Worm (Caenorhabditis elegans): ENCODE data around the gene T23B5.6.
A peak's percentile ranks its signal among the peaks of the same experiment; 100 is the strongest.

The T23B5.6 gene

ce11 chrIV:12653094-12653493 lies 23.9 kb downstream of the T23B5.6 start, which contains the start of the genes wdfy-3 and C26H9A.4:
Gene wdfy-3, plus strand, starts transcription at chrIV:12653401.
Gene C26H9A.4, plus strand, starts transcription at chrIV:12653410.
- TF ChIP-seq nhr-10 (tag; optimal IDR thresholded peaks at IDR 0.05) (no peak), C34F6.9 (tag; optimal IDR thresholded peaks at IDR 0.05) (peak; percentile 18), unc-55 (GFP tag; optimal IDR thresholded peaks at IDR 0.05) (peak; percentile 25)

- TF ChIP-seq F13H6.1 (tag; optimal IDR thresholded peaks at IDR 0.05): peak; percentile 25
- peak; percentile 9 for TF ChIP-seq fos-1 (tag; optimal IDR thresholded peaks at IDR 0.05)
- TF ChIP-seq nhr-6 (tag; optimal IDR thresholded peaks at IDR 0.05): peak; percentile 57
- no peak for TF ChIP-seq mab-5 (tag; optimal IDR thresholded peaks at IDR 0.05)
- TF ChIP-seq ama-1 (optimal IDR thresholded peaks at IDR 0.05): no peak
- peak; percentile 69 for TF ChIP-seq crh-2 (tag; optimal IDR thresholded peaks at IDR 0.05)
- no peak for TF ChIP-seq ceh-16 (tag; optimal IDR thresholded peaks at IDR 0.05)
- TF ChIP-seq mbf-1 (tag; optimal IDR thresholded peaks at IDR 0.05): no peak
- peak in 1 of 2 experiments; percentile 61 for TF ChIP-seq mdl-1 (tag; optimal IDR thresholded peaks at IDR 0.05)
- peak; percentile 76 for TF ChIP-seq sma-9 (GFP tag; optimal IDR thresholded peaks at IDR 0.05)
- no peak for TF ChIP-seq sma-9 (tag; optimal IDR thresholded peaks at IDR 0.05)
- no peak for TF ChIP-seq blmp-1 (tag; optimal IDR thresholded peaks at IDR 0.05; ENCODE audit: insufficient read depth)
- peak; percentile 55 to 73 for TF ChIP-seq lsy-2 (tag; optimal IDR thresholded peaks at IDR 0.05)
- no peak for TF ChIP-seq nhr-10 (tag; optimal IDR thresholded peaks at IDR 0.05)
- no peak for TF ChIP-seq ztf-4 (tag; optimal IDR thresholded peaks at IDR 0.05)
- TF ChIP-seq unc-39 (tag; optimal IDR thresholded peaks at IDR 0.05): no peak
- no peak for TF ChIP-seq lin-11 (tag; optimal IDR thresholded peaks at IDR 0.05)
- TF ChIP-seq zag-1 (tag; optimal IDR thresholded peaks at IDR 0.05): peak; percentile 69
- TF ChIP-seq egl-27 (tag; optimal IDR thresholded peaks at IDR 0.05): peak; percentile 41
- peak; percentile 97 for TF ChIP-seq unc-55 (GFP tag; optimal IDR thresholded peaks at IDR 0.05)
- TF ChIP-seq lin-13 (GFP tag; optimal IDR thresholded peaks at IDR 0.05): peak; percentile 49
- TF ChIP-seq nhr-129 (tag; optimal IDR thresholded peaks at IDR 0.05): peak; percentile 58
- TF ChIP-seq sem-4 (tag; optimal IDR thresholded peaks at IDR 0.05): peak; percentile 38
- TF ChIP-seq C34F6.9 (tag; optimal IDR thresholded peaks at IDR 0.05): peak; percentile 94
- no peak for TF ChIP-seq alr-1 (tag; optimal IDR thresholded peaks at IDR 0.05)
Observed at ce11 chrIV:12651570-12651969, 25.5 kb downstream of the T23B5.6 start.

- TF ChIP-seq ztf-4 (tag; optimal IDR thresholded peaks at IDR 0.05) (no peak), F13H6.1 (tag; optimal IDR thresholded peaks at IDR 0.05) (no peak), mbf-1 (tag; optimal IDR thresholded peaks at IDR 0.05) (no peak), egl-27 (tag; optimal IDR thresholded peaks at IDR 0.05) (no peak), aly-2 (tag; optimal IDR thresholded peaks at IDR 0.05) (no peak), Y55F3AM.14 (GFP tag; optimal IDR thresholded peaks at IDR 0.05) (no peak)
Observed at ce11 chrIV:12650597-12650996, 26.4 kb downstream of the T23B5.6 start.

- TF ChIP-seq sma-3 (GFP tag; optimal IDR thresholded peaks at IDR 0.05) (no peak), nhr-129 (tag; optimal IDR thresholded peaks at IDR 0.05) (peak; percentile 8), elt-1 (tag; optimal IDR thresholded peaks at IDR 0.05) (no peak), zag-1 (tag; optimal IDR thresholded peaks at IDR 0.05) (no peak), lin-13 (GFP tag; optimal IDR thresholded peaks at IDR 0.05) (no peak), nhr-25 (tag; optimal IDR thresholded peaks at IDR 0.05) (no peak), sma-9 (GFP tag; optimal IDR thresholded peaks at IDR 0.05) (peak; percentile 26), sma-9 (tag; optimal IDR thresholded peaks at IDR 0.05) (no peak), ztf-1 (GFP tag; conservative IDR thresholded peaks at IDR 0.05) (no peak), ceh-82 (tag; optimal IDR thresholded peaks at IDR 0.05) (no peak), dmd-4 (tag; optimal IDR thresholded peaks at IDR 0.05) (no peak), fos-1 (tag; optimal IDR thresholded peaks at IDR 0.05) (peak; percentile 30)
Observed at ce11 chrIV:12640875-12641860, 35.9 kb downstream of the T23B5.6 start.

ce11 chrIV:12640137-12640536 lies 36.9 kb downstream of the T23B5.6 start, which contains the start of gene vha-7:
Gene vha-7, plus strand, starts transcription at chrIV:12640462.
- TF ChIP-seq ceh-82 (tag; optimal IDR thresholded peaks at IDR 0.05): no peak
- no peak for TF ChIP-seq skn-1 (tag; optimal IDR thresholded peaks at IDR 0.05)
- TF ChIP-seq unc-39 (tag; optimal IDR thresholded peaks at IDR 0.05): no peak
- no peak for TF ChIP-seq snpc-4 (tag; optimal IDR thresholded peaks at IDR 0.05)
- TF ChIP-seq ama-1 (optimal IDR thresholded peaks at IDR 0.05): no peak
- no peak for TF ChIP-seq nhr-11 (tag; optimal IDR thresholded peaks at IDR 0.05)
